Worm (Caenorhabditis elegans): ENCODE data around the gene nspb-11.

- no peak for TF ChIP-seq F13H6.1 (tag; optimal IDR thresholded peaks at IDR 0.05)
- TF ChIP-seq pag-3 (tag; optimal IDR thresholded peaks at IDR 0.05; ENCODE audit: borderline replicate concordance), result no peak
- no peak for TF ChIP-seq unc-42 (tag; optimal IDR thresholded peaks at IDR 0.05)
- no peak for TF ChIP-seq pat-9 (tag; optimal IDR thresholded peaks at IDR 0.05)
- no peak for TF ChIP-seq elt-2 (tag; optimal IDR thresholded peaks at IDR 0.05)
- TF ChIP-seq pqm-1 (tag; optimal IDR thresholded peaks at IDR 0.05), result no peak
- TF ChIP-seq pha-4 (tag; optimal IDR thresholded peaks at IDR 0.05), result no peak
- no peak for TF ChIP-seq nhr-11 (tag; optimal IDR thresholded peaks at IDR 0.05)
- TF ChIP-seq ets-4 (tag; optimal IDR thresholded peaks at IDR 0.05), result no peak
- no peak for TF ChIP-seq dve-1 (tag; optimal IDR thresholded peaks at IDR 0.05)
- TF ChIP-seq K02D7.2 (tag; optimal IDR thresholded peaks at IDR 0.05), result no peak
- TF ChIP-seq ama-1 (optimal IDR thresholded peaks at IDR 0.05), result no peak
These were observed 11.9 kb downstream of the nspb-11 start, which contains the start of the genes F58G1.2 and wago-4 for ce11 chrII:12918960-12919553.
